Fruit fly (Drosophila melanogaster) whole organism, wandering third instar larva: ENCODE results near the gene chic.

Source experiments
- CrebA ChIP-seq: fragments of 200-800 bp; sonication (Bioruptor generic); optimal IDR thresholded peaks from 2 replicates; lab custom pipeline; 2016; ENCODE audit warnings: missing biosample characterization, mild to moderate bottlenecking, missing genetic modification characterization, borderline replicate concordance
- HLH106 ChIP-seq: fragments of 200-800 bp; optimal IDR thresholded peaks from 3 replicates; lab custom pipeline; 2019; ENCODE audit warnings: missing biosample characterization, mild to moderate bottlenecking, missing genetic modification characterization, moderate library complexity
- fru ChIP-seq: fragments of 200-800 bp; sonication (Bioruptor generic); optimal IDR thresholded peaks from 3 replicates; lab custom pipeline; 2016; ENCODE audit warnings: missing biosample characterization, mild to moderate bottlenecking, missing genetic modification characterization

DNA sequence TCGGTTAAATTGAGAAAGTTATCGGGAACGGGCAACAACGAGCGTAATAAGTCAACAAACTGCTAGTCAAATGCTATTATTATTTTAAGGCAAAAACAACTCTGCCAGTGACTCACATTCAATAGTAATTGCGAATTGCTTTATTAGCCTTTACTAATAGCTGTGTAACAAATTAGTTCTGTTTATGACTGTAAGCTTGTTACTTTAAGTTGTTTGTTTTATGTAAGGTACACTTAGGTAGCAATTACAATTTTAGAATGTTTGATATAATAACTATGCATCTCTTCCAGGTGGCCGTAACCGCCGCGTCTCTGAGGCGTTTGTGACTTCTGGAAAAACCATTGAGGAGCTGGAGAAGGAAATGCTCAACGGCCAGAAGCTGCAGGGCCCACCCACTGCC lies 34.1 kb downstream of the chic start:
- TF ChIP-seq HLH106, result no peak
- TF ChIP-seq fru, result no peak
- TF ChIP-seq CrebA (GFP tag; lab: Kevin White, UChicago), result no peak
